Worm (Caenorhabditis elegans) whole organism, L4 larva: ENCODE measurements around the gene R07H5.16.
"Not testable (repeated sequence)": the region's sequence is repeated elsewhere in the genome, so short reads cannot be mapped to it uniquely, and the experiment has no call there.

Experiments used
- F26F4.8 ChIP-seq: fragments of 200-800 bp; sonication (Bioruptor generic); conservative IDR thresholded peaks from 2 replicates; pipeline ENCODE4 v1.3.6; 2022; ENCODE audit warnings: missing genetic modification characterization, missing compliant biosample characterization
- F44E2.7 ChIP-seq: fragments of 200-800 bp; sonication (Bioruptor generic); IDR thresholded peaks from 2 replicates; pipeline ENCODE4 v2.1.2; 2022; ENCODE audit warnings: missing genetic modification characterization, missing compliant biosample characterization
- F49E8.2 ChIP-seq: sonication (generic microtip); optimal IDR thresholded peaks from 2 replicates; lab custom pipeline; 2016; ENCODE audit warnings: missing compliant biosample characterization, mild to moderate bottlenecking, missing genetic modification characterization, borderline replicate concordance
- Y5F2A.4 ChIP-seq: fragments of 200-800 bp; sonication (Bioruptor generic); optimal IDR thresholded peaks from 2 replicates; lab custom pipeline; 2018; ENCODE audit warnings: mild to moderate bottlenecking, missing genetic modification characterization, missing compliant biosample characterization
- ZK546.5 ChIP-seq, 2 experiments: sonication (generic microtip); optimal IDR thresholded peaks; 2 replicates each; lab custom pipeline; 2017; ENCODE audit warnings: missing biosample characterization in 2 of 2, missing genetic modification characterization in 2 of 2
- aha-1 ChIP-seq: fragments of 150-350 bp; peaks from one replicate; lab custom pipeline; 2014; ENCODE audit warnings: missing biosample characterization, missing genetic modification characterization
- ama-1 ChIP-seq: fragments of 150-350 bp; optimal IDR thresholded peaks from 2 replicates; lab custom pipeline; 2014; ENCODE audit warnings: inconsistent platforms, mixed read lengths
- attf-4 ChIP-seq: sonication (generic microtip); optimal IDR thresholded peaks from 3 replicates; lab custom pipeline; 2017; ENCODE audit warnings: missing biosample characterization, missing genetic modification characterization
- ceh-20 ChIP-seq: fragments of 200-800 bp; sonication (Bioruptor generic); IDR thresholded peaks from 2 replicates; pipeline ENCODE4 v1.3.6; 2022; ENCODE audit warnings: missing genetic modification reagents, missing genetic modification characterization, missing compliant biosample characterization
- ceh-32 ChIP-seq: sonication (generic microtip); optimal IDR thresholded peaks from 2 replicates; lab custom pipeline; 2016; ENCODE audit warnings: mild to moderate bottlenecking, missing genetic modification characterization, missing compliant biosample characterization; ENCODE audit not compliant: poor library complexity
- ces-1 ChIP-seq: fragments of 150-350 bp; sonication (generic microtip); optimal IDR thresholded peaks from 4 replicates; lab custom pipeline; 2014; ENCODE audit warnings: missing biosample characterization, missing genetic modification reagents, missing genetic modification characterization
- cey-2 ChIP-seq: sonication (generic microtip); optimal IDR thresholded peaks from 3 replicates; lab custom pipeline; 2017; ENCODE audit warnings: missing genetic modification characterization, mild to moderate bottlenecking, missing compliant biosample characterization, antibody characterized with exemption, borderline replicate concordance; ENCODE audit not compliant: insufficient read depth
- ctbp-1 ChIP-seq: fragments of 200-800 bp; sonication (Bioruptor generic); IDR thresholded peaks from 2 replicates; pipeline ENCODE4 v1.3.6; 2022; ENCODE audit warnings: missing genetic modification reagents, missing genetic modification characterization, missing compliant biosample characterization
- daf-19 ChIP-seq: fragments of 200-800 bp; sonication (Bioruptor generic); conservative IDR thresholded peaks from 2 replicates; pipeline ENCODE4 v1.3.6; 2022; ENCODE audit warnings: missing genetic modification characterization, missing compliant biosample characterization
- daf-8 ChIP-seq: fragments of 200-800 bp; sonication (Bioruptor generic); IDR thresholded peaks from 2 replicates; pipeline ENCODE4 v1.3.6; 2022; ENCODE audit warnings: missing genetic modification characterization, missing compliant biosample characterization
- dmd-6 ChIP-seq: fragments of 200-800 bp; sonication (Bioruptor generic); IDR thresholded peaks from 2 replicates; pipeline ENCODE4 v1.3.6; 2022; ENCODE audit warnings: missing genetic modification reagents, missing genetic modification characterization, missing compliant biosample characterization
- egl-27 ChIP-seq: sonication (generic microtip); optimal IDR thresholded peaks from 3 replicates; lab custom pipeline; 2017; ENCODE audit warnings: missing biosample characterization, missing genetic modification reagents, missing genetic modification characterization
- fkh-10 ChIP-seq: fragments of 150-350 bp; optimal IDR thresholded peaks from 2 replicates; lab custom pipeline; 2014; ENCODE audit warnings: missing biosample characterization, missing genetic modification reagents, missing genetic modification characterization
- fos-1 ChIP-seq: fragments of 150-350 bp; optimal IDR thresholded peaks from 2 replicates; lab custom pipeline; 2014; ENCODE audit warnings: missing biosample characterization, missing genetic modification characterization
- lsy-2 ChIP-seq, 2 experiments: fragments of 150-350 bp in 1 of 2; sonication (generic microtip) in 1 of 2; optimal IDR thresholded peaks; 2 replicates each; lab custom pipeline; 2014 to 2017; ENCODE audit warnings: missing biosample characterization in 2 of 2, missing genetic modification characterization in 2 of 2
- mep-1 ChIP-seq: fragments of 150-350 bp; sonication (generic microtip); optimal IDR thresholded peaks from 3 replicates; lab custom pipeline; 2014; ENCODE audit warnings: missing biosample characterization, missing genetic modification characterization
- nhr-102 ChIP-seq: sonication (generic microtip); optimal IDR thresholded peaks from 2 replicates; lab custom pipeline; 2016; ENCODE audit warnings: mild to moderate bottlenecking, missing genetic modification characterization, moderate library complexity, missing compliant biosample characterization
- nhr-111 ChIP-seq: fragments of 200-800 bp; sonication (Bioruptor generic); optimal IDR thresholded peaks from 2 replicates; lab custom pipeline; 2018; ENCODE audit warnings: mild to moderate bottlenecking, missing genetic modification characterization, missing compliant biosample characterization
- nhr-25 ChIP-seq: sonication (generic microtip); optimal IDR thresholded peaks from 2 replicates; lab custom pipeline; 2017; ENCODE audit warnings: missing genetic modification characterization, mild to moderate bottlenecking, missing compliant biosample characterization, antibody characterized with exemption, moderate library complexity, borderline replicate concordance; ENCODE audit not compliant: insufficient read depth
- skn-1 ChIP-seq: fragments of 150-350 bp; optimal IDR thresholded peaks from 2 replicates; lab custom pipeline; 2014; ENCODE audit warnings: missing biosample characterization, missing genetic modification characterization
- snpc-1.2 ChIP-seq: fragments of 200-800 bp; sonication (Bioruptor generic); IDR thresholded peaks from 2 replicates; pipeline ENCODE4 v1.3.6; 2022; ENCODE audit warnings: missing genetic modification reagents, missing genetic modification characterization, missing compliant biosample characterization
- spr-3 ChIP-seq: fragments of 200-800 bp; sonication (Bioruptor generic); optimal IDR thresholded peaks from 2 replicates; lab custom pipeline; 2018; ENCODE audit warnings: mild to moderate bottlenecking, missing genetic modification characterization, missing compliant biosample characterization
- tag-97 ChIP-seq: fragments of 200-800 bp; sonication (Bioruptor generic); IDR thresholded peaks from 2 replicates; pipeline ENCODE4 v1.3.6; 2022; ENCODE audit warnings: missing genetic modification characterization, missing compliant biosample characterization
- tra-1 ChIP-seq: fragments of 200-800 bp; sonication (Bioruptor generic); IDR thresholded peaks from 2 replicates; pipeline ENCODE4 v1.3.6; 2022; ENCODE audit warnings: missing genetic modification reagents, missing genetic modification characterization, missing compliant biosample characterization
- unc-39 ChIP-seq: sonication (generic microtip); optimal IDR thresholded peaks from 2 replicates; lab custom pipeline; 2017; ENCODE audit warnings: missing biosample characterization, missing genetic modification characterization
- unc-62 ChIP-seq, 3 experiments: fragments of 150-350 bp in 1 of 3; sonication (generic microtip); optimal IDR thresholded peaks in 2 of 3; peaks in 1 of 3; 1 replicate in 1 of 3; 2 replicates in 2 of 3; lab custom pipeline; 2014 to 2017; ENCODE audit warnings: missing biosample characterization in 3 of 3, missing genetic modification characterization in 3 of 3, missing genetic modification reagents in 3 of 3, missing genotype in 1 of 3
- zfp-3 ChIP-seq: fragments of 200-800 bp; sonication (Bioruptor generic); conservative IDR thresholded peaks from 2 replicates; pipeline ENCODE4 v1.3.6; 2022; ENCODE audit warnings: missing genetic modification reagents, missing genetic modification characterization, missing compliant biosample characterization
- zip-2 ChIP-seq: fragments of 150-350 bp; optimal IDR thresholded peaks from 2 replicates; lab custom pipeline; 2014; ENCODE audit warnings: missing biosample characterization, missing genetic modification characterization

R07H5.16 gene

ce11 chrIV:11149454-11150163 is 49.5 kb upstream of the R07H5.16 start, which contains the start of the genes F01G4.6 and pfd-1 (continued):
- TF ChIP-seq F26F4.8 (no peak), aha-1 (tag; lab: Kevin White, UChicago) (peak; percentile 93), fkh-10 (GFP tag; lab: Kevin White, UChicago) (peak; percentile 67), tag-97 (no peak), egl-27 (no peak), lsy-2 (tag; optimal IDR thresholded peaks at IDR 0.05; lab: Kevin White, UChicago) (peak; percentile 96 to 99), snpc-1.2 (GFP tag; lab: Robert Waterston, UW) (no peak), daf-8 (no peak), ama-1 (lab: Kevin White, UChicago) (peak; percentile 53), skn-1 (tag; lab: Kevin White, UChicago) (no peak), unc-39 (no peak), nhr-102 (tag; lab: Kevin White, UChicago) (peak; percentile 83), spr-3 (GFP tag; lab: Kevin White, UChicago) (no peak)

- TF ChIP-seq unc-62 (GFP tag; optimal IDR thresholded peaks at IDR 0.05 in 1 of 2; lab: Kevin White, UChicago) (peak in 1 of 2 experiments; percentile 25), unc-62 (tag; optimal IDR thresholded peaks at IDR 0.05; lab: Kevin White, UChicago) (no peak), daf-8 (no peak), ces-1 (no peak), ceh-32 (no peak), daf-19 (GFP tag; lab: Robert Waterston, UW) (no peak), F49E8.2 (tag; lab: Kevin White, UChicago) (no peak), ama-1 (lab: Kevin White, UChicago) (peak; percentile 67), attf-4 (tag; lab: Kevin White, UChicago) (no peak), ZK546.5 (tag; optimal IDR thresholded peaks at IDR 0.05; lab: Kevin White, UChicago) (no peak), ctbp-1 (GFP tag; lab: Robert Waterston, UW) (no peak), Y5F2A.4 (GFP tag; lab: Kevin White, UChicago) (no peak), ceh-20 (GFP tag; lab: Robert Waterston, UW) (no peak), cey-2 (tag; lab: Kevin White, UChicago) (no peak), nhr-111 (GFP tag; lab: Kevin White, UChicago) (no peak), zfp-3 (GFP tag; lab: Robert Waterston, UW) (0 out of 2 replicates have a peak, but pooled peaks have one; percentile 59)
These were observed 48.3 kb upstream of the R07H5.16 start, which contains the start of gene C08F8.2 for ce11 chrIV:11150844-11151243. Gene C08F8.2 (plus strand): TSS chrIV:11150997.

- TF ChIP-seq spr-3 (GFP tag; lab: Kevin White, UChicago); ces-1; tra-1 (GFP tag; lab: Robert Waterston, UW): not testable (repeated sequence)
These were observed 44.6 kb upstream of the R07H5.16 start, which contains the start of gene C08F8.3 for ce11 chrIV:11154425-11155114. Gene C08F8.3 (plus strand): TSS chrIV:11155044.

- TF ChIP-seq mep-1 (tag; lab: Kevin White, UChicago) = no peak
- TF ChIP-seq fos-1 (tag; lab: Kevin White, UChicago) = no peak
- TF ChIP-seq dmd-6 (GFP tag; lab: Robert Waterston, UW) = no peak
- no peak for TF ChIP-seq zip-2
- TF ChIP-seq nhr-25 (tag; lab: Kevin White, UChicago) = no peak
- no peak for TF ChIP-seq daf-8
- no peak for TF ChIP-seq F44E2.7 (GFP tag; lab: Robert Waterston, UW)
- TF ChIP-seq F49E8.2 (tag; lab: Kevin White, UChicago) = no peak
These were observed 42.6 kb upstream of the R07H5.16 start for ce11 chrIV:11156526-11156925.
